Worm (Caenorhabditis elegans): Measurements from ENCODE around the gene sun-1.
A peak's percentile ranks its signal among the peaks of the same experiment; 100 is the strongest.

The sun-1 gene

DNA sequence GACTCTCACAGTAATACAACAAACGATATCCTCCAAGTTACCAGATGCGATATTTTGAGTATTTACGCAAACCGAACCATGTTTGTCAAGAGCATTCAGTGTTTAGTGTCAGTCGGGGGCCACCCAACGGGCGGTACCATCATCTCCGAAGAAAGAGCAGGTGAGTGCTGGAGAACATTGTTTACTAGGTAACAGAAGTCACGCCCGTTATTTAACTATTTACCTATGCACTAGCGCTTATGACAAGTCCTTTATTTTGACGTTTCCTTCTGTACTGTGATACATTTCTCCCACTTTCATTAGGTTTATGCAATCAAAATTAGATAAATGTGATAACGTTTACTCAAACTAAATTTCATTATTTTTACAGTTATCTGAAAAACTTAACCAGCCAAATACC, 16.2 kb upstream of the sun-1 start, which contains the start of gene F57B1.6:
Gene F57B1.6, plus strand, starts transcription at position 79 of the 400 bp plus-strand sequence.
- TF ChIP-seq ces-1 (GFP tag; optimal IDR thresholded peaks at IDR 0.05): no peak

DNA sequence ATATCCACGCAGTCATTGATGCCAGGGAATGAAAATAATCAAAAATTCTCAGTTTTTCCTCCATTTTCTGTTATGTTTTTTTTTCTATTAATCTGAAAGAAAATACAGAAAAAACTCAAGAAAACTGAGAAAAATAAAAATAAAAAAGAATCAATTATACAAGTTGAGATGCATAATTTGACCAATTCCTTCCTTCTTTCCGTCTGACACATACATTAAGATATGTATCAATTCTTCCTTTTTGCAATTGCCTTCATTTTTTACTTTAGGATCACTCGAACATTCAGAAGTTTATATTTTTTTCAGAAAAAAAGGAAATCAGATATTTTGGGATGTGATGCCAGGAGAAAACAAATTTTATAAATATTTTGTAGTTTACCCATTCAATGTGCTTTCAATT, 14.1 kb upstream of the sun-1 start, which contains the start of gene F57B1.5:
Gene F57B1.5, plus strand, starts transcription at position 301 of the 400 bp plus-strand sequence.
- TF ChIP-seq ces-1 (GFP tag; optimal IDR thresholded peaks at IDR 0.05) (no peak), ceh-82 (tag; optimal IDR thresholded peaks at IDR 0.05) (no peak), vab-15 (tag; optimal IDR thresholded peaks at IDR 0.05) (no peak), nhr-28 (tag; optimal IDR thresholded peaks at IDR 0.05) (no peak), unc-86 (tag; optimal IDR thresholded peaks at IDR 0.05) (peak; percentile 9), hlh-4 (tag; optimal IDR thresholded peaks at IDR 0.05) (no peak), ztf-4 (tag; optimal IDR thresholded peaks at IDR 0.05) (no peak), lin-14 (GFP tag; optimal IDR thresholded peaks at IDR 0.05) (peak; percentile 39), irx-1 (tag; optimal IDR thresholded peaks at IDR 0.05) (no peak), tbx-2 (tag; optimal IDR thresholded peaks at IDR 0.05) (no peak), nhr-11 (tag; optimal IDR thresholded peaks at IDR 0.05) (no peak), ets-5 (GFP tag; IDR thresholded peaks at IDR 0.05) (no peak), ceh-8 (GFP tag; optimal IDR thresholded peaks at IDR 0.05) (no peak), unc-62 (GFP tag; optimal IDR thresholded peaks at IDR 0.05) (no peak), nhr-20 (tag; optimal IDR thresholded peaks at IDR 0.05) (no peak), xbp-1 (tag; optimal IDR thresholded peaks at IDR 0.05) (no peak)

ce11 chrV:13206514-13206913, 13.2 kb upstream of the sun-1 start:
- peak; percentile 55 for TF ChIP-seq lin-14 (GFP tag; optimal IDR thresholded peaks at IDR 0.05)
- no peak for TF ChIP-seq efl-1 (optimal IDR thresholded peaks at IDR 0.05)
- TF ChIP-seq efl-1 (GFP tag; optimal IDR thresholded peaks at IDR 0.05 in 1 of 2): peak in 1 of 2 experiments; percentile 58
- no peak for TF ChIP-seq lin-13 (GFP tag; optimal IDR thresholded peaks at IDR 0.05)
- peak; percentile 18 for TF ChIP-seq fkh-10 (GFP tag; optimal IDR thresholded peaks at IDR 0.05)

DNA sequence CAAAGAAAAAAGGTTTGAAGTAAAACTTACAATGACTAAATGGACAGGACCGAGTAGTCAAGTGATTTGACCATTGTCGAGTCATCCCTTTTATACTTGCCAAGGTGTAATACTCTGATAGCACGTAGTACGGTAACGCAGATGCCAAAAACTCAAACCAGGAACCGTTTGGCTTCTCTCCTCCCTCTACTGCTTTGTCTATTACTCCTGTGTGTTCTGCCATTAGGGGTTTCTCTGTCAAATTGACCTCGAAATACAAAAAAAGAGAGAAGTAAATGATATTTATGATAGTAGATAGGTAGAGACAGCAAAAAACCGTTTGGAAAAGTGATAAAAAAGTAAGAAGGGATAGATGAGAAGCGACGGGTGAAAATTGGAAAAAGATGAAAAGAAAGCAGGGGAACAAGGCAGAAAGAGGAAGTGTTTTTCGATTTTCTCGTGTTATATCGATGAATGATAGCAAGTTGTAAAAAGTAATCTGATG, 8.8 kb upstream of the sun-1 start, which contains the start of the genes col-159 and col-160:
Gene col-159, minus strand, starts transcription at position 51 of the 484 bp plus-strand sequence.
Gene col-160, minus strand, starts transcription at position 63 of the 484 bp plus-strand sequence.
- TF ChIP-seq blmp-1 (tag; optimal IDR thresholded peaks at IDR 0.05) (peak; percentile 94), sox-4 (tag; optimal IDR thresholded peaks at IDR 0.05) (no peak), lin-35 (GFP tag; optimal IDR thresholded peaks at IDR 0.05) (peak in 1 of 2 experiments; percentile 25), nhr-237 (tag; optimal IDR thresholded peaks at IDR 0.05) (no peak), grh-1 (GFP tag; IDR thresholded peaks at IDR 0.05) (peak; percentile 15; the same call in 1 of the 2 replicates), lsy-2 (tag; optimal IDR thresholded peaks at IDR 0.05) (peak in 1 of 2 experiments; percentile 26), zip-4 (GFP tag; optimal IDR thresholded peaks at IDR 0.05) (no peak), lin-13 (GFP tag; optimal IDR thresholded peaks at IDR 0.05) (no peak), nhr-85 (tag) (peak; percentile 95), nhr-19 (GFP tag; conservative IDR thresholded peaks at IDR 0.05) (peak; percentile 28; the same call in 1 of the 2 replicates), nhr-20 (tag; optimal IDR thresholded peaks at IDR 0.05) (peak; percentile 57), mep-1 (tag; optimal IDR thresholded peaks at IDR 0.05) (peak; percentile 15), lin-14 (GFP tag; optimal IDR thresholded peaks at IDR 0.05) (peak; percentile 84), elt-3 (tag; optimal IDR thresholded peaks at IDR 0.05) (peak in 3 of 6 experiments; percentile 58 to 84 (median 73)), tbx-2 (tag; optimal IDR thresholded peaks at IDR 0.05) (peak; percentile 59), snu-23 (GFP tag; optimal IDR thresholded peaks at IDR 0.05) (peak; percentile 44), nhr-90 (tag; optimal IDR thresholded peaks at IDR 0.05; ENCODE audit: poor library complexity) (peak; percentile 48), efl-1 (optimal IDR thresholded peaks at IDR 0.05) (no peak), efl-1 (GFP tag; optimal IDR thresholded peaks at IDR 0.05 in 1 of 2) (no peak), nhr-71 (tag; optimal IDR thresholded peaks at IDR 0.05) (peak; percentile 60), nhr-28 (tag; optimal IDR thresholded peaks at IDR 0.05) (no peak), pag-3 (tag; optimal IDR thresholded peaks at IDR 0.05; ENCODE audit: borderline replicate concordance, insufficient read depth) (peak; percentile 96)

Data from whole organism, L1 larva.